Worm (Caenorhabditis elegans): ENCODE data around the gene ZC239.5.

ce11 chrII:3202519-3202918 lies 7.9 kb upstream of the ZC239.5 start, which contains the start of gene sri-53:
- TF ChIP-seq ztf-29 (GFP tag; IDR thresholded peaks at IDR 0.05), result no peak
- no peak for TF ChIP-seq cog-1 (tag; optimal IDR thresholded peaks at IDR 0.05)
- no peak for TF ChIP-seq klf-2 (GFP tag; conservative IDR thresholded peaks at IDR 0.05)
- no peak for TF ChIP-seq flt-1 (GFP tag; IDR thresholded peaks at IDR 0.05)
- TF ChIP-seq tab-1 (GFP tag; IDR thresholded peaks at IDR 0.05), result no peak
- no peak for TF ChIP-seq med-1 (GFP tag; optimal IDR thresholded peaks at IDR 0.05; ENCODE audit: insufficient read depth)

Data from whole organism, midembryonic.